Worm (Caenorhabditis elegans): ENCODE results near the gene mec-17.
A peak's percentile ranks its signal among the peaks of the same experiment; 100 is the strongest.

mec-17 gene

ce11 chrIV:7987083-7987482 is at the start of gene mec-17:
Gene mec-17 (minus strand): TSS chrIV:7987183.
- no peak for TF ChIP-seq lin-11 (tag; optimal IDR thresholded peaks at IDR 0.05)
- peak; percentile 45 for TF ChIP-seq unc-55 (GFP tag; optimal IDR thresholded peaks at IDR 0.05)

- TF ChIP-seq alr-1 (tag; optimal IDR thresholded peaks at IDR 0.05) (no peak), nhr-11 (tag; optimal IDR thresholded peaks at IDR 0.05) (no peak), crh-2 (tag; optimal IDR thresholded peaks at IDR 0.05) (peak; percentile 48), nhr-129 (tag; optimal IDR thresholded peaks at IDR 0.05) (peak; percentile 16), sma-3 (GFP tag; optimal IDR thresholded peaks at IDR 0.05) (peak; percentile 60), ceh-16 (tag; optimal IDR thresholded peaks at IDR 0.05) (peak; percentile 67), elt-3 (tag; optimal IDR thresholded peaks at IDR 0.05) (no peak), Y55F3AM.14 (GFP tag; optimal IDR thresholded peaks at IDR 0.05) (no peak), unc-39 (tag; optimal IDR thresholded peaks at IDR 0.05) (no peak), ama-1 (optimal IDR thresholded peaks at IDR 0.05) (no peak), R02D3.7 (tag; optimal IDR thresholded peaks at IDR 0.05) (no peak), mdl-1 (tag; optimal IDR thresholded peaks at IDR 0.05) (no peak), skn-1 (tag; optimal IDR thresholded peaks at IDR 0.05) (no peak), sma-9 (GFP tag; optimal IDR thresholded peaks at IDR 0.05) (peak; percentile 83), sma-9 (tag; optimal IDR thresholded peaks at IDR 0.05) (no peak), ztf-1 (GFP tag; conservative IDR thresholded peaks at IDR 0.05) (no peak), nhr-6 (tag; optimal IDR thresholded peaks at IDR 0.05) (no peak), nhr-237 (tag; optimal IDR thresholded peaks at IDR 0.05) (no peak), ztf-4 (tag; optimal IDR thresholded peaks at IDR 0.05) (no peak), nhr-12 (tag; optimal IDR thresholded peaks at IDR 0.05) (no peak), unc-62 (GFP tag; optimal IDR thresholded peaks at IDR 0.05) (no peak), mab-5 (tag; optimal IDR thresholded peaks at IDR 0.05) (no peak), nhr-77 (tag; optimal IDR thresholded peaks at IDR 0.05) (no peak), elt-1 (tag; optimal IDR thresholded peaks at IDR 0.05) (peak; percentile 33), nhr-10 (tag; optimal IDR thresholded peaks at IDR 0.05) (no peak), lsy-2 (tag; optimal IDR thresholded peaks at IDR 0.05) (peak in 1 of 2 experiments; percentile 13), ZK546.5 (tag; optimal IDR thresholded peaks at IDR 0.05) (no peak), blmp-1 (tag; optimal IDR thresholded peaks at IDR 0.05; ENCODE audit: insufficient read depth) (peak; percentile 75), unc-55 (GFP tag; optimal IDR thresholded peaks at IDR 0.05) (no peak), aly-2 (tag; optimal IDR thresholded peaks at IDR 0.05) (no peak), nhr-25 (tag; optimal IDR thresholded peaks at IDR 0.05) (peak; percentile 89), nhr-21 (tag; optimal IDR thresholded peaks at IDR 0.05) (peak; percentile 51), gmeb-1 (tag; optimal IDR thresholded peaks at IDR 0.05) (no peak), mbf-1 (tag; optimal IDR thresholded peaks at IDR 0.05) (no peak), ztf-11 (tag; optimal IDR thresholded peaks at IDR 0.05) (no peak), egl-27 (tag; optimal IDR thresholded peaks at IDR 0.05) (peak; percentile 28), fos-1 (tag; optimal IDR thresholded peaks at IDR 0.05) (peak; percentile 49), lin-39 (tag; optimal IDR thresholded peaks at IDR 0.05) (no peak), F13H6.1 (tag; optimal IDR thresholded peaks at IDR 0.05) (no peak), zag-1 (tag; optimal IDR thresholded peaks at IDR 0.05) (no peak), C34F6.9 (tag; optimal IDR thresholded peaks at IDR 0.05) (peak; percentile 14), dmd-4 (tag; optimal IDR thresholded peaks at IDR 0.05) (no peak)
Observed at ce11 chrIV:8036492-8036891, 49.5 kb upstream of the mec-17 start.

DNA sequence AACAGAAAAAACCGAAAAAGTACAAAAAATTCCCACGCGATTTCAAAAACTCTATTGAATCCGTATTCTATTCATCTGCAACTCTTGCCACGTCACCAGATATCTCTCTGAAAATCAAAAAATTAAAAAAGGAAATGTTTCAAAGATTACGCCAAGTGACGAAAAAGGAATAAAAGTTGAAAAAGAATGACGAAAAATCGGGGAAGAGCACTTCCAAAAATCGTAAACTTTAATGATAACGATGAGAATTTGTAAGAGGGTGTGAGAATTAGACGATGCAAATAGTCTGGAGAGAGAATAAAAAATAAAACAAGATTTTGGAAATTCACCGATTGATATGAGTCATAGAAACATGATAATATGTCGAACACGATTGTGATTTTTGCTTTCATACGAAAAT is 47.2 kb upstream of the mec-17 start:
- no peak for TF ChIP-seq mbf-1 (tag; optimal IDR thresholded peaks at IDR 0.05)
- peak; percentile 71 for TF ChIP-seq fos-1 (tag; optimal IDR thresholded peaks at IDR 0.05)
